Fruit fly (Drosophila melanogaster) whole organism, embryonic: Measurements from ENCODE around the gene CG33124.
A peak's percentile ranks its signal among the peaks of the same experiment; 100 is the strongest.

Source experiments
- BEAF-32 ChIP-seq: fragments of 200-800 bp; sonication (Bioruptor generic); optimal IDR thresholded peaks from 3 replicates; lab custom pipeline; 2017; ENCODE audit warnings: missing biosample characterization, missing genetic modification characterization, mild to moderate bottlenecking, moderate library complexity, missing genetic modification reagents
- Blimp-1 ChIP-seq: fragments of 200-800 bp; sonication (Bioruptor generic); optimal IDR thresholded peaks from 3 replicates; lab custom pipeline; 2018; ENCODE audit warnings: missing biosample characterization, missing genetic modification characterization, mild to moderate bottlenecking, moderate library complexity, missing genetic modification reagents
- Bteb2 ChIP-seq: fragments of 200-800 bp; sonication (Bioruptor generic); optimal IDR thresholded peaks from 2 replicates; lab custom pipeline; 2016; ENCODE audit warnings: missing biosample characterization, missing genetic modification characterization
- CG10431 ChIP-seq: fragments of 200-800 bp; sonication (Bioruptor generic); optimal IDR thresholded peaks from 3 replicates; lab custom pipeline; 2018; ENCODE audit warnings: missing biosample characterization, mild to moderate bottlenecking, missing genetic modification characterization
- CG11504 ChIP-seq: fragments of 200-800 bp; sonication (Bioruptor generic); optimal IDR thresholded peaks from 3 replicates; lab custom pipeline; 2019; ENCODE audit warnings: missing biosample characterization, mild to moderate bottlenecking, missing genetic modification characterization, moderate library complexity
- CG12155 ChIP-seq: fragments of 200-800 bp; sonication (Bioruptor generic); optimal IDR thresholded peaks from 3 replicates; lab custom pipeline; 2016; ENCODE audit warnings: missing biosample characterization, missing genetic modification characterization
- CG12391 ChIP-seq: fragments of 200-800 bp; sonication (Bioruptor generic); optimal IDR thresholded peaks from 3 replicates; lab custom pipeline; 2018; ENCODE audit warnings: missing biosample characterization, mild to moderate bottlenecking, missing genetic modification characterization, moderate library complexity
- CG12769 ChIP-seq: fragments of 200-800 bp; sonication (Bioruptor generic); optimal IDR thresholded peaks from 2 replicates; lab custom pipeline; 2019; ENCODE audit warnings: missing biosample characterization, mild to moderate bottlenecking, missing genetic modification characterization, moderate library complexity
- CG14710 ChIP-seq: fragments of 200-800 bp; sonication (Bioruptor generic); optimal IDR thresholded peaks from 3 replicates; lab custom pipeline; 2019; ENCODE audit warnings: missing biosample characterization, mild to moderate bottlenecking, missing genetic modification characterization, moderate library complexity
- CG15601 ChIP-seq: fragments of 200-800 bp; sonication (Bioruptor generic); optimal IDR thresholded peaks from 3 replicates; lab custom pipeline; 2019; ENCODE audit warnings: missing biosample characterization, mild to moderate bottlenecking, missing genetic modification characterization, moderate library complexity
- CG1647 ChIP-seq: fragments of 200-800 bp; sonication (Bioruptor generic); optimal IDR thresholded peaks from 3 replicates; lab custom pipeline; 2016; ENCODE audit warnings: missing biosample characterization, missing genetic modification characterization
- CG16863 ChIP-seq: fragments of 200-800 bp; sonication (Bioruptor generic); optimal IDR thresholded peaks from 3 replicates; lab custom pipeline; 2016; ENCODE audit warnings: missing biosample characterization, missing genetic modification characterization
- CG1792 ChIP-seq: fragments of 200-800 bp; sonication (Bioruptor generic); optimal IDR thresholded peaks from 2 replicates; lab custom pipeline; 2016; ENCODE audit warnings: missing biosample characterization, missing genetic modification characterization
- CG31224 ChIP-seq: fragments of 200-800 bp; sonication (Bioruptor generic); IDR thresholded peaks from 2 replicates; pipeline ENCODE4 v1.3.6; 2022; ENCODE audit warnings: missing biosample characterization, missing genetic modification characterization
- CG32532 ChIP-seq: fragments of 200-800 bp; sonication (Bioruptor generic); IDR thresholded peaks from 2 replicates; pipeline ENCODE4 v1.3.6; 2022; ENCODE audit warnings: missing biosample characterization, missing genetic modification characterization
- CG3281 ChIP-seq: fragments of 200-800 bp; sonication (Bioruptor generic); optimal IDR thresholded peaks from 3 replicates; lab custom pipeline; 2017; ENCODE audit warnings: missing biosample characterization, mild to moderate bottlenecking, missing genetic modification characterization
- CG33213 ChIP-seq: fragments of 200-800 bp; sonication (Bioruptor generic); optimal IDR thresholded peaks from 3 replicates; lab custom pipeline; 2016; ENCODE audit warnings: missing biosample characterization, missing genetic modification characterization
- CG34376 ChIP-seq: fragments of 200-800 bp; sonication (Bioruptor generic); optimal IDR thresholded peaks from 2 replicates; lab custom pipeline; 2018; ENCODE audit warnings: missing biosample characterization, mild to moderate bottlenecking, missing genetic modification characterization
- CG34422 ChIP-seq: fragments of 200-800 bp; sonication (Bioruptor generic); IDR thresholded peaks from 3 replicates; pipeline ENCODE4 v1.3.6; 2022; ENCODE audit warnings: missing biosample characterization, missing genetic modification characterization
- CG4360 ChIP-seq: fragments of 200-800 bp; sonication (Bioruptor generic); IDR thresholded peaks from 2 replicates; pipeline ENCODE4 v1.3.6; 2022; ENCODE audit warnings: missing biosample characterization, missing genetic modification characterization
- CG5953 ChIP-seq: fragments of 200-800 bp; sonication (Bioruptor generic); IDR thresholded peaks from 2 replicates; pipeline ENCODE4 v1.3.6; 2022; ENCODE audit warnings: missing biosample characterization, missing genetic modification characterization
- CG7372 ChIP-seq: fragments of 200-800 bp; sonication (Bioruptor generic); IDR thresholded peaks from 2 replicates; pipeline ENCODE4 v1.3.6; 2022; ENCODE audit warnings: missing biosample characterization, missing genetic modification characterization
- Camta ChIP-seq: fragments of 200-800 bp; sonication (Bioruptor generic); optimal IDR thresholded peaks from 2 replicates; lab custom pipeline; 2016; ENCODE audit warnings: missing biosample characterization, missing genetic modification characterization
- Doc3 ChIP-seq: fragments of 200-800 bp; sonication (Bioruptor generic); IDR thresholded peaks from 3 replicates; pipeline ENCODE4 v1.3.6; 2022; ENCODE audit warnings: missing biosample characterization, missing genetic modification characterization; ENCODE audit not compliant: partially characterized antibody
- HmgZ ChIP-seq: fragments of 200-800 bp; sonication (Bioruptor generic); optimal IDR thresholded peaks from 2 replicates; lab custom pipeline; 2018; ENCODE audit warnings: missing biosample characterization, mild to moderate bottlenecking, missing genetic modification characterization
- Nf-YB ChIP-seq: fragments of 200-800 bp; sonication (Bioruptor generic); optimal IDR thresholded peaks from 3 replicates; lab custom pipeline; 2019; ENCODE audit warnings: missing biosample characterization, mild to moderate bottlenecking, missing genetic modification characterization, moderate library complexity
- Ravus ChIP-seq: fragments of 200-800 bp; sonication (Bioruptor generic); IDR thresholded peaks from 2 replicates; pipeline ENCODE4 v1.3.6; 2022; ENCODE audit warnings: missing biosample characterization, missing genetic modification characterization
- amos ChIP-seq: fragments of 200-800 bp; sonication (Bioruptor generic); IDR thresholded peaks from 2 replicates; pipeline ENCODE4 v1.3.6; 2022; ENCODE audit warnings: missing biosample characterization, missing genetic modification characterization; ENCODE audit not compliant: partially characterized antibody
- caup ChIP-seq: fragments of 200-800 bp; sonication (Bioruptor generic); optimal IDR thresholded peaks from 3 replicates; lab custom pipeline; 2017; ENCODE audit warnings: missing biosample characterization, mild to moderate bottlenecking, missing genetic modification characterization, moderate library complexity; ENCODE audit not compliant: severe bottlenecking
- ci ChIP-seq: fragments of 200-800 bp; sonication (Bioruptor generic); IDR thresholded peaks from 3 replicates; pipeline ENCODE4 v1.3.6; 2022; ENCODE audit warnings: missing biosample characterization, missing genetic modification characterization
- crol ChIP-seq: fragments of 200-800 bp; sonication (Bioruptor generic); IDR thresholded peaks from 2 replicates; pipeline ENCODE4 v1.3.6; 2022; ENCODE audit warnings: missing biosample characterization, missing genetic modification characterization
- disco-r ChIP-seq: fragments of 200-800 bp; sonication (Bioruptor generic); optimal IDR thresholded peaks from 2 replicates; lab custom pipeline; 2016; ENCODE audit warnings: missing biosample characterization, missing genetic modification characterization
- exex ChIP-seq: fragments of 200-800 bp; sonication (Bioruptor generic); optimal IDR thresholded peaks from 4 replicates; lab custom pipeline; 2018; ENCODE audit warnings: missing biosample characterization, mild to moderate bottlenecking, missing genetic modification characterization, moderate library complexity
- gcm2 ChIP-seq: fragments of 200-800 bp; sonication (Bioruptor generic); optimal IDR thresholded peaks from 2 replicates; lab custom pipeline; 2016; ENCODE audit warnings: missing biosample characterization, missing genetic modification characterization
- gsb-n ChIP-seq: fragments of 200-800 bp; sonication (Bioruptor generic); optimal IDR thresholded peaks from 3 replicates; lab custom pipeline; 2018; ENCODE audit warnings: missing biosample characterization, mild to moderate bottlenecking, missing genetic modification characterization
- insv ChIP-seq, 2 experiments: fragments of 200-800 bp; sonication (Bioruptor generic); optimal IDR thresholded peaks; 3 replicates each; lab custom pipeline; 2016 to 2018; ENCODE audit warnings: missing biosample characterization in 2 of 2, missing genetic modification characterization in 2 of 2
- knrl ChIP-seq: fragments of 200-800 bp; sonication (Bioruptor generic); IDR thresholded peaks from 3 replicates; pipeline ENCODE4 v1.3.6; 2022; ENCODE audit warnings: missing biosample characterization, missing genetic modification characterization; ENCODE audit not compliant: partially characterized antibody
- lab ChIP-seq: fragments of 200-800 bp; sonication (Bioruptor generic); optimal IDR thresholded peaks from 3 replicates; lab custom pipeline; 2017; ENCODE audit warnings: missing biosample characterization, missing genetic modification characterization, mild to moderate bottlenecking, moderate library complexity, missing genetic modification reagents
- lbe ChIP-seq: fragments of 200-800 bp; sonication (Bioruptor generic); optimal IDR thresholded peaks from 2 replicates; lab custom pipeline; 2016; ENCODE audit warnings: missing biosample characterization, mild to moderate bottlenecking, missing genetic modification characterization
- oc ChIP-seq: fragments of 200-800 bp; sonication (Bioruptor generic); optimal IDR thresholded peaks from 2 replicates; lab custom pipeline; 2018; ENCODE audit warnings: missing biosample characterization, mild to moderate bottlenecking, missing genetic modification characterization, moderate library complexity
- onecut ChIP-seq: fragments of 200-800 bp; sonication (Bioruptor generic); IDR thresholded peaks from 2 replicates; pipeline ENCODE4 v1.3.6; 2022; ENCODE audit warnings: missing biosample characterization, missing genetic modification characterization
- prd ChIP-seq, 3 experiments: fragments of >200 bp in 2 of 3; fragments of 200-800 bp in 1 of 3; sonication (Bioruptor generic) in 1 of 3; optimal IDR thresholded peaks in 2 of 3; IDR thresholded peaks in 1 of 3; 2 replicates in 2 of 3; 3 replicates in 1 of 3; pipeline versions ENCODE4 v1.3.6 to Lab custom; 2017 to 2022; ENCODE audit warnings: missing biosample characterization in 1 of 3, missing genetic modification characterization in 1 of 3
- sens ChIP-seq: fragments of 200-800 bp; sonication (Bioruptor generic); peaks from one replicate; lab custom pipeline; 2016; ENCODE audit warnings: missing biosample characterization, missing genetic modification characterization
- sr ChIP-seq: fragments of 200-800 bp; sonication (Bioruptor generic); IDR thresholded peaks from 3 replicates; pipeline ENCODE4 v1.3.6; 2022; ENCODE audit warnings: missing biosample characterization, missing genetic modification characterization
- ssp ChIP-seq: fragments of 200-800 bp; sonication (Bioruptor generic); IDR thresholded peaks from 2 replicates; pipeline ENCODE4 v1.3.6; 2022; ENCODE audit warnings: missing biosample characterization, missing genetic modification characterization
- unpg ChIP-seq: fragments of 200-800 bp; sonication (Bioruptor generic); optimal IDR thresholded peaks from 3 replicates; lab custom pipeline; 2018; ENCODE audit warnings: missing biosample characterization, mild to moderate bottlenecking, missing genetic modification characterization, moderate library complexity

CG33124 gene

dm6 chr2L:2177969-2178809 lies 30.7 kb downstream of the CG33124 start, which contains the start of gene aop (continued):
- no peak for TF ChIP-seq CG1792 (GFP tag; lab: Kevin White, UChicago)
- TF ChIP-seq CG12391 (tag; lab: Kevin White, UChicago), result peak; percentile 22
- no peak for TF ChIP-seq gcm2 (GFP tag; lab: Kevin White, UChicago)
- peak; percentile 42 for TF ChIP-seq CG12155 (GFP tag; lab: Kevin White, UChicago)
- TF ChIP-seq ssp (GFP tag; lab: Robert Waterston, UW), result peak; percentile 1; the same call in 1 of the 2 replicates
- no peak for TF ChIP-seq Doc3 (GFP tag; lab: Robert Waterston, UW)
- TF ChIP-seq crol (GFP tag; lab: Robert Waterston, UW), result 0 out of 2 replicates have a peak, but pooled peaks have one; percentile 23
- peak; percentile 11 for TF ChIP-seq CG3281 (GFP tag; lab: Kevin White, UChicago)
- peak in 1 of 2 experiments; percentile 51 for TF ChIP-seq insv (GFP tag; optimal IDR thresholded peaks at IDR 0.05; lab: Kevin White, UChicago)
- TF ChIP-seq Blimp-1, result peak; percentile 26
- peak; percentile 3 for TF ChIP-seq lbe (GFP tag; lab: Kevin White, UChicago)
- TF ChIP-seq knrl (GFP tag; lab: Robert Waterston, UW), result 0 out of 3 replicates have a peak, but pooled peaks have one; percentile 16
- peak; percentile 48 for TF ChIP-seq exex
- no peak for TF ChIP-seq CG7372 (GFP tag; lab: Robert Waterston, UW)
- no peak for TF ChIP-seq Camta (GFP tag; lab: Kevin White, UChicago)
- TF ChIP-seq CG34422, result peak; percentile 58; the same call in 1 of the 3 replicates
- no peak; the same call in 1 of the 2 replicates for TF ChIP-seq CG32532 (GFP tag; lab: Robert Waterston, UW)
- peak; percentile 73; the same call in 2 of the 3 replicates for TF ChIP-seq sr (GFP tag; lab: Robert Waterston, UW)
- TF ChIP-seq CG31224 (GFP tag; lab: Robert Waterston, UW), result no peak
- TF ChIP-seq gsb-n (tag; lab: Kevin White, UChicago), result peak; percentile 58
- peak; percentile 38 for TF ChIP-seq CG12769
- TF ChIP-seq CG15601, result peak; percentile 25
- no peak for TF ChIP-seq prd (optimal IDR thresholded peaks at IDR 0.05; lab: Kevin White, UChicago)
- no peak for TF ChIP-seq prd (GFP tag; IDR thresholded peaks at IDR 0.05; lab: Robert Waterston, UW)
- peak; percentile 75; the same call in 2 of the 3 replicates for TF ChIP-seq ci (GFP tag; lab: Robert Waterston, UW)
- peak; percentile 50 for TF ChIP-seq CG1647
- TF ChIP-seq CG5953 (GFP tag; lab: Robert Waterston, UW), result no peak
- TF ChIP-seq amos (GFP tag; lab: Robert Waterston, UW), result peak; percentile 32; the same call in 1 of the 2 replicates
- peak; percentile 18 for TF ChIP-seq caup (GFP tag; lab: Kevin White, UChicago)
- TF ChIP-seq CG14710 (tag; lab: Kevin White, UChicago), result peak; percentile 15
- TF ChIP-seq Nf-YB, result peak; percentile 37
- TF ChIP-seq CG16863 (GFP tag; lab: Kevin White, UChicago), result peak; percentile 16
- no peak for TF ChIP-seq BEAF-32 (GFP tag; lab: Kevin White, UChicago)
- TF ChIP-seq unpg (GFP tag; lab: Kevin White, UChicago), result peak; percentile 29
- peak; percentile 53 for TF ChIP-seq CG33213 (GFP tag; lab: Kevin White, UChicago)
- TF ChIP-seq CG11504 (tag; lab: Kevin White, UChicago), result peak; percentile 22
- peak; percentile 21 for TF ChIP-seq oc (tag; lab: Kevin White, UChicago)
- TF ChIP-seq lab (GFP tag; lab: Kevin White, UChicago), result peak; percentile 52
- peak; percentile 14 for TF ChIP-seq CG10431
- peak; percentile 32 for TF ChIP-seq CG34376 (GFP tag; lab: Kevin White, UChicago)
- TF ChIP-seq CG4360, result peak; percentile 89
- no peak for TF ChIP-seq Ravus
- TF ChIP-seq onecut (GFP tag; lab: Robert Waterston, UW), result peak; percentile 35; the same call in 1 of the 2 replicates
- no peak for TF ChIP-seq disco-r (GFP tag; lab: Kevin White, UChicago)
- TF ChIP-seq HmgZ (tag; lab: Kevin White, UChicago), result peak; percentile 52
- peak; percentile 82 for TF ChIP-seq sens (GFP tag; lab: Kevin White, UChicago)
- peak; percentile 11 for TF ChIP-seq Bteb2 (GFP tag; lab: Kevin White, UChicago)
